Fruit fly (Drosophila melanogaster) whole organism, embryonic: ENCODE results near the gene CG17233.

Source experiments
- Atf3 ChIP-seq: fragments of 200-800 bp; sonication (Bioruptor generic); optimal IDR thresholded peaks from 3 replicates; lab custom pipeline; 2016; ENCODE audit warnings: missing biosample characterization, missing genetic modification characterization
- Atf6 ChIP-seq: fragments of 200-800 bp; sonication (Bioruptor generic); IDR thresholded peaks from 2 replicates; pipeline ENCODE4 v1.3.6; 2022; ENCODE audit warnings: missing biosample characterization, missing genetic modification characterization
- Awh ChIP-seq: fragments of 200-800 bp; sonication (Bioruptor generic); IDR thresholded peaks from 2 replicates; pipeline ENCODE4, ENCODE4 v1.3.6; 2022; ENCODE audit warnings: missing biosample characterization, missing genetic modification characterization
- BEAF-32 ChIP-seq: fragments of 200-800 bp; sonication (Bioruptor generic); optimal IDR thresholded peaks from 3 replicates; lab custom pipeline; 2017; ENCODE audit warnings: missing biosample characterization, missing genetic modification characterization, mild to moderate bottlenecking, moderate library complexity, missing genetic modification reagents
- Bteb2 ChIP-seq: fragments of 200-800 bp; sonication (Bioruptor generic); optimal IDR thresholded peaks from 2 replicates; lab custom pipeline; 2016; ENCODE audit warnings: missing biosample characterization, missing genetic modification characterization
- CG1024 ChIP-seq: fragments of 200-800 bp; sonication (Bioruptor generic); IDR thresholded peaks from 2 replicates; pipeline ENCODE4 v1.3.6; 2022; ENCODE audit warnings: missing biosample characterization, missing genetic modification characterization
- CG12236 ChIP-seq: fragments of 200-800 bp; sonication (Bioruptor generic); optimal IDR thresholded peaks from 2 replicates; lab custom pipeline; 2016; ENCODE audit warnings: missing biosample characterization, missing genetic modification characterization
- CG12942 ChIP-seq: fragments of 200-800 bp; sonication (Bioruptor generic); optimal IDR thresholded peaks from 3 replicates; lab custom pipeline; 2016; ENCODE audit warnings: missing biosample characterization, missing genetic modification characterization
- CG13624 ChIP-seq: fragments of 200-800 bp; sonication (Bioruptor generic); optimal IDR thresholded peaks from 2 replicates; lab custom pipeline; 2016; ENCODE audit warnings: missing biosample characterization, missing genetic modification characterization
- CG13775 ChIP-seq: fragments of 200-800 bp; sonication (Bioruptor generic); optimal IDR thresholded peaks from 3 replicates; lab custom pipeline; 2017; ENCODE audit warnings: missing biosample characterization, mild to moderate bottlenecking, missing genetic modification characterization
- CG14860 ChIP-seq: fragments of 200-800 bp; sonication (Bioruptor generic); IDR thresholded peaks from 3 replicates; pipeline ENCODE4 v1.3.6; 2022; ENCODE audit warnings: missing biosample characterization, missing genetic modification characterization; ENCODE audit not compliant: partially characterized antibody
- CG17328 ChIP-seq: fragments of 200-800 bp; sonication (Bioruptor generic); IDR thresholded peaks from 2 replicates; pipeline ENCODE4 v1.3.6; 2022; ENCODE audit warnings: missing biosample characterization, missing genetic modification characterization
- CG18262 ChIP-seq: fragments of 200-800 bp; optimal IDR thresholded peaks from 3 replicates; lab custom pipeline; 2019; ENCODE audit warnings: missing biosample characterization, mild to moderate bottlenecking, missing genetic modification characterization, moderate library complexity
- CG3065 ChIP-seq: fragments of 200-800 bp; sonication (Bioruptor generic); optimal IDR thresholded peaks from 2 replicates; lab custom pipeline; 2016; ENCODE audit warnings: missing biosample characterization, missing genetic modification characterization
- CG3838 ChIP-seq: fragments of 200-800 bp; sonication (Bioruptor generic); optimal IDR thresholded peaks from 3 replicates; lab custom pipeline; 2016; ENCODE audit warnings: missing biosample characterization, missing genetic modification characterization
- CG4404 ChIP-seq: fragments of 200-800 bp; sonication (Bioruptor generic); IDR thresholded peaks from 2 replicates; pipeline ENCODE4 v1.3.6; 2022; ENCODE audit warnings: missing biosample characterization, missing genetic modification characterization
- CG6654 ChIP-seq: fragments of 200-800 bp; sonication (Bioruptor generic); optimal IDR thresholded peaks from 2 replicates; lab custom pipeline; 2017; ENCODE audit warnings: missing biosample characterization, mild to moderate bottlenecking, missing genetic modification characterization
- CG7928 ChIP-seq: fragments of 200-800 bp; sonication (Bioruptor generic); optimal IDR thresholded peaks from 2 replicates; lab custom pipeline; 2017; ENCODE audit warnings: missing biosample characterization, mild to moderate bottlenecking, missing genetic modification characterization
- CG7963 ChIP-seq: fragments of 200-800 bp; sonication (Bioruptor generic); IDR thresholded peaks from 3 replicates; pipeline ENCODE4 v1.3.6; 2022; ENCODE audit warnings: missing biosample characterization, missing genetic modification characterization; ENCODE audit not compliant: partially characterized antibody
- CG8765 ChIP-seq: fragments of 200-800 bp; sonication (Bioruptor generic); IDR thresholded peaks from 2 replicates; pipeline ENCODE4 v1.3.6; 2022; ENCODE audit warnings: missing biosample characterization, missing genetic modification characterization
- CG9437 ChIP-seq: fragments of 200-800 bp; sonication (Bioruptor generic); optimal IDR thresholded peaks from 2 replicates; lab custom pipeline; 2018; ENCODE audit warnings: missing biosample characterization, mild to moderate bottlenecking, missing genetic modification characterization
- D19B ChIP-seq: fragments of 200-800 bp; sonication (Bioruptor generic); optimal IDR thresholded peaks from 2 replicates; lab custom pipeline; 2017; ENCODE audit warnings: missing biosample characterization, mild to moderate bottlenecking, missing genetic modification characterization
- ERR ChIP-seq: fragments of 200-800 bp; sonication (Bioruptor generic); optimal IDR thresholded peaks from 2 replicates; lab custom pipeline; 2016; ENCODE audit warnings: missing biosample characterization, missing genetic modification characterization
- Gsc ChIP-seq: fragments of 200-800 bp; sonication (Bioruptor generic); IDR thresholded peaks from 2 replicates; pipeline ENCODE4 v1.3.6; 2022; ENCODE audit warnings: missing biosample characterization, missing genetic modification characterization
- HHEX ChIP-seq: fragments of 200-800 bp; sonication (Bioruptor generic); optimal IDR thresholded peaks from 3 replicates; lab custom pipeline; 2017; ENCODE audit warnings: missing biosample characterization, mild to moderate bottlenecking, missing genetic modification characterization, missing genetic modification reagents
- Lpt ChIP-seq: fragments of >200 bp; optimal IDR thresholded peaks from 2 replicates; lab custom pipeline; 2018; ENCODE audit warnings: missing biosample characterization, missing genetic modification characterization
- Myb ChIP-seq: fragments of 200-800 bp; sonication (Bioruptor generic); optimal IDR thresholded peaks from 2 replicates; lab custom pipeline; 2016; ENCODE audit warnings: missing biosample characterization, missing genetic modification characterization
- Nf-YC ChIP-seq: fragments of 200-800 bp; optimal IDR thresholded peaks from 3 replicates; lab custom pipeline; 2019; ENCODE audit warnings: missing biosample characterization, mild to moderate bottlenecking, missing genetic modification characterization, moderate library complexity
- Oaz ChIP-seq: fragments of 200-800 bp; sonication (Bioruptor generic); IDR thresholded peaks from 2 replicates; pipeline ENCODE4 v1.3.6; 2022; ENCODE audit warnings: missing biosample characterization, missing genetic modification characterization
- Rfx ChIP-seq: fragments of 200-800 bp; sonication (Bioruptor generic); IDR thresholded peaks from 2 replicates; pipeline ENCODE4 v1.3.6; 2022; ENCODE audit warnings: missing biosample characterization, missing genetic modification characterization
- Usf ChIP-seq: fragments of 200-800 bp; sonication (Bioruptor generic); optimal IDR thresholded peaks from 2 replicates; lab custom pipeline; 2017; ENCODE audit warnings: missing genotype, missing biosample characterization, missing genetic modification characterization
- abd-A ChIP-seq: fragments of 200-800 bp; sonication (Bioruptor generic); optimal IDR thresholded peaks from 3 replicates; lab custom pipeline; 2019; ENCODE audit warnings: missing biosample characterization, mild to moderate bottlenecking, missing genetic modification characterization, moderate library complexity
- caup ChIP-seq: fragments of 200-800 bp; sonication (Bioruptor generic); optimal IDR thresholded peaks from 3 replicates; lab custom pipeline; 2017; ENCODE audit warnings: missing biosample characterization, mild to moderate bottlenecking, missing genetic modification characterization, moderate library complexity; ENCODE audit not compliant: severe bottlenecking
- chm ChIP-seq: fragments of 200-800 bp; sonication (Bioruptor generic); IDR thresholded peaks from 2 replicates; pipeline ENCODE4 v1.3.6; 2022; ENCODE audit warnings: missing biosample characterization, missing genetic modification characterization
- dmrt99B ChIP-seq: fragments of 200-800 bp; sonication (Bioruptor generic); optimal IDR thresholded peaks from 2 replicates; lab custom pipeline; 2018; ENCODE audit warnings: missing biosample characterization, mild to moderate bottlenecking, missing genetic modification characterization, moderate library complexity
- ems ChIP-seq: fragments of 200-800 bp; sonication (Bioruptor generic); optimal IDR thresholded peaks from 3 replicates; lab custom pipeline; 2016; ENCODE audit warnings: missing biosample characterization, missing genetic modification characterization
- gro ChIP-seq: fragments of 200-800 bp; sonication (Bioruptor generic); optimal IDR thresholded peaks from 2 replicates; lab custom pipeline; 2016; ENCODE audit warnings: missing biosample characterization, missing genetic modification characterization
- gt ChIP-seq: fragments of 200-800 bp; sonication (Bioruptor generic); IDR thresholded peaks from 2 replicates; pipeline ENCODE4 v1.3.6; 2022; ENCODE audit warnings: missing biosample characterization, missing genetic modification characterization
- jing ChIP-seq: fragments of 200-800 bp; sonication (Bioruptor generic); optimal IDR thresholded peaks from 2 replicates; lab custom pipeline; 2018; ENCODE audit warnings: missing biosample characterization, mild to moderate bottlenecking, missing genetic modification characterization
- jumu ChIP-seq: fragments of 200-800 bp; sonication (Bioruptor generic); optimal IDR thresholded peaks from 3 replicates; lab custom pipeline; 2016; ENCODE audit warnings: missing biosample characterization, missing genetic modification characterization
- ken ChIP-seq: fragments of 200-800 bp; sonication (Bioruptor generic); IDR thresholded peaks from 3 replicates; pipeline ENCODE4 v1.3.6; 2022; ENCODE audit warnings: missing biosample characterization, missing genetic modification characterization
- knrl ChIP-seq: fragments of 200-800 bp; sonication (Bioruptor generic); IDR thresholded peaks from 3 replicates; pipeline ENCODE4 v1.3.6; 2022; ENCODE audit warnings: missing biosample characterization, missing genetic modification characterization; ENCODE audit not compliant: partially characterized antibody
- lmd ChIP-seq: fragments of 200-800 bp; sonication (Bioruptor generic); IDR thresholded peaks from 2 replicates; pipeline ENCODE4 v1.3.6; 2022; ENCODE audit warnings: missing biosample characterization, missing genetic modification characterization
- luna ChIP-seq: fragments of 200-800 bp; sonication (Bioruptor generic); optimal IDR thresholded peaks from 2 replicates; lab custom pipeline; 2016; ENCODE audit warnings: missing biosample characterization, missing genetic modification characterization
- onecut ChIP-seq: fragments of 200-800 bp; sonication (Bioruptor generic); IDR thresholded peaks from 2 replicates; pipeline ENCODE4 v1.3.6; 2022; ENCODE audit warnings: missing biosample characterization, missing genetic modification characterization
- p53 ChIP-seq: fragments of 200-800 bp; sonication (Bioruptor generic); optimal IDR thresholded peaks from 2 replicates; lab custom pipeline; 2016; ENCODE audit warnings: missing biosample characterization, missing genetic modification characterization
- pzg ChIP-seq: fragments of 200-800 bp; sonication (Bioruptor generic); optimal IDR thresholded peaks from 3 replicates; lab custom pipeline; 2018; ENCODE audit warnings: missing biosample characterization, mild to moderate bottlenecking, missing genetic modification characterization, moderate library complexity
- schlank ChIP-seq: fragments of 200-800 bp; sonication (Bioruptor generic); optimal IDR thresholded peaks from 2 replicates; lab custom pipeline; 2018; ENCODE audit warnings: missing biosample characterization, mild to moderate bottlenecking, missing genetic modification characterization
- slp2 ChIP-seq: fragments of 200-800 bp; sonication (Bioruptor generic); optimal IDR thresholded peaks from 2 replicates; lab custom pipeline; 2016; ENCODE audit warnings: missing biosample characterization, missing genetic modification characterization
- tio ChIP-seq: fragments of 200-800 bp; sonication (Bioruptor generic); optimal IDR thresholded peaks from 2 replicates; lab custom pipeline; 2017; ENCODE audit warnings: missing biosample characterization, missing genetic modification characterization, inconsistent platforms
- vnd ChIP-seq: fragments of 200-800 bp; sonication (Bioruptor generic); IDR thresholded peaks from 3 replicates; pipeline ENCODE4 v1.3.6; 2022; ENCODE audit warnings: missing biosample characterization, missing genetic modification characterization; ENCODE audit not compliant: partially characterized antibody

CG17233 gene

dm6 chr3L:20186294-20187020, 55.2 kb downstream of the CG17233 start (continued):
- TF ChIP-seq CG6654 (GFP tag; lab: Kevin White, UChicago): no peak
- TF ChIP-seq ERR (GFP tag; lab: Kevin White, UChicago): no peak
- TF ChIP-seq CG17328 (GFP tag; lab: Robert Waterston, UW): 0 out of 2 replicates have a peak, but pooled peaks have one; percentile 18
- TF ChIP-seq CG12942 (GFP tag; lab: Kevin White, UChicago): no peak
- no peak for TF ChIP-seq D19B
- TF ChIP-seq tio (GFP tag; lab: Kevin White, UChicago): no peak
- no peak for TF ChIP-seq ken (GFP tag; lab: Robert Waterston, UW)
- TF ChIP-seq abd-A (tag; lab: Kevin White, UChicago): no peak
- no peak for TF ChIP-seq CG8765 (GFP tag; lab: Robert Waterston, UW)
- TF ChIP-seq lmd (GFP tag; lab: Robert Waterston, UW): no peak
- no peak for TF ChIP-seq Atf3 (GFP tag; lab: Kevin White, UChicago)
- no peak for TF ChIP-seq Oaz (GFP tag; lab: Robert Waterston, UW)
- no peak for TF ChIP-seq jing (GFP tag; lab: Kevin White, UChicago)
- no peak for TF ChIP-seq CG13624 (GFP tag; lab: Kevin White, UChicago)
- TF ChIP-seq Bteb2 (GFP tag; lab: Kevin White, UChicago): no peak
- TF ChIP-seq Myb (GFP tag; lab: Kevin White, UChicago): no peak
- TF ChIP-seq luna (GFP tag; lab: Kevin White, UChicago): no peak
- TF ChIP-seq Gsc: no peak
- TF ChIP-seq CG12236 (GFP tag; lab: Kevin White, UChicago): no peak
- TF ChIP-seq gro (GFP tag; lab: Kevin White, UChicago): no peak
- TF ChIP-seq p53 (GFP tag; lab: Kevin White, UChicago): no peak
- 0 out of 3 replicates have a peak, but pooled peaks have one; percentile 38 for TF ChIP-seq knrl
- TF ChIP-seq CG7963 (GFP tag; lab: Robert Waterston, UW): no peak
- TF ChIP-seq jumu: no peak
- no peak for TF ChIP-seq CG14860 (GFP tag; lab: Robert Waterston, UW)
- peak; percentile 37 for TF ChIP-seq CG13775 (GFP tag; lab: Kevin White, UChicago)
- no peak for TF ChIP-seq caup (GFP tag; lab: Kevin White, UChicago)
- no peak for TF ChIP-seq slp2 (GFP tag; lab: Kevin White, UChicago)
- TF ChIP-seq vnd: no peak
- no peak for TF ChIP-seq schlank (tag; lab: Kevin White, UChicago)
- TF ChIP-seq dmrt99B (tag; lab: Kevin White, UChicago): peak; percentile 16
- peak; percentile 24 for TF ChIP-seq CG9437 (GFP tag; lab: Kevin White, UChicago)
- TF ChIP-seq ems: no peak
- TF ChIP-seq Atf6 (GFP tag; lab: Robert Waterston, UW): no peak
- TF ChIP-seq Rfx (GFP tag; lab: Robert Waterston, UW): 0 out of 2 replicates have a peak, but pooled peaks have one; percentile 24
- no peak for TF ChIP-seq HHEX (GFP tag; lab: Kevin White, UChicago)
- TF ChIP-seq BEAF-32 (GFP tag; lab: Kevin White, UChicago): peak; percentile 16
- TF ChIP-seq chm: peak; percentile 78; the same call in 1 of the 2 replicates
- TF ChIP-seq CG1024 (GFP tag; lab: Robert Waterston, UW): no peak
- no peak for TF ChIP-seq CG7928
- no peak for TF ChIP-seq Usf (GFP tag; lab: Kevin White, UChicago)
- TF ChIP-seq gt (GFP tag; lab: Robert Waterston, UW): no peak
- TF ChIP-seq CG4404: no peak
- no peak for TF ChIP-seq CG3838 (GFP tag; lab: Kevin White, UChicago)
- peak; percentile 35 for TF ChIP-seq Nf-YC (tag; lab: Kevin White, UChicago)
- no peak for TF ChIP-seq CG3065
- TF ChIP-seq pzg (GFP tag; lab: Kevin White, UChicago): peak; percentile 7
- no peak for TF ChIP-seq Lpt (GFP tag; lab: Kevin White, UChicago)
- TF ChIP-seq onecut: no peak
- no peak for TF ChIP-seq Awh (GFP tag; lab: Robert Waterston, UW)
- TF ChIP-seq CG18262 (tag; lab: Kevin White, UChicago): peak; percentile 2
